Worm (Caenorhabditis elegans) whole organism, L4/young adult: ENCODE measurements around the gene W06E11.1.

Experiments
- W03F9.2 ChIP-seq: fragments of 150-350 bp; optimal IDR thresholded peaks from 2 replicates; lab custom pipeline; 2014; ENCODE audit warnings: missing biosample characterization, missing genetic modification characterization
- dao-5 ChIP-seq: sonication (generic microtip); optimal IDR thresholded peaks from 2 replicates; lab custom pipeline; 2016; ENCODE audit warnings: missing genotype, missing genetic modification characterization, moderate library complexity, missing compliant biosample characterization
- him-1 ChIP-seq: sonication (generic microtip); optimal IDR thresholded peaks from 2 replicates; lab custom pipeline; 2016; ENCODE audit warnings: missing genotype, missing genetic modification reagents, missing genetic modification characterization, missing compliant biosample characterization

DNA sequence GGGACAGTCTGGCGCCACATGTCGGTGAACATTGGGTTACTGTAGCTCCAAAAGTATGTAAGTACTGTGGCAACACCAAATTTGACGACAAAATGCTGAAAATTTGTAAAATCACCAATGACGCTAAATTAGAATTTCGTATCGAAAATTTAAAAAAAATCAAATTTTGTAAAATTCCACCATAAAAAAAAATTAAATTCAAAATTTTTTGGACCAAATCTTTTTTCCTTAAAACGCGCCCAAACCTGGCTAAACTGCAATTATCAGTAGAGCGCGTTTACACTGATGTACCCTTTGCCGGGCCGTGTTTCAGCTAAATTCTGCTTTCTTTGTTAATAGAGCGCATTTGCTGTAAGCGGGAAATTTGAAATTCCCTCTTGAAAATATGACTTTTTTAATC, 10.4 kb upstream of the W06E11.1 start, which contains the start of gene T19C3.6:
- TF ChIP-seq dao-5 (tag; lab: Kevin White, UChicago) (no peak), him-1 (tag; lab: Kevin White, UChicago) (no peak), W03F9.2 (no peak)
